Worm (Caenorhabditis elegans) whole organism, late embryonic: ENCODE results near the gene F55C12.19.

Experiments
- F13H6.1 ChIP-seq: sonication (generic microtip); optimal IDR thresholded peaks from 2 replicates; lab custom pipeline; 2016; ENCODE audit warnings: missing genetic modification characterization, missing compliant biosample characterization
- K02D7.2 ChIP-seq: sonication (generic microtip); optimal IDR thresholded peaks from 2 replicates; lab custom pipeline; 2017; ENCODE audit warnings: mild to moderate bottlenecking, missing genetic modification characterization, missing compliant biosample characterization
- K09A11.1 ChIP-seq: sonication (generic microtip); optimal IDR thresholded peaks from 2 replicates; lab custom pipeline; 2017; ENCODE audit warnings: antibody characterized with exemption, mild to moderate bottlenecking, missing genetic modification characterization, missing compliant biosample characterization; ENCODE audit not compliant: insufficient read depth
- T23F11.4 ChIP-seq: fragments of 200-800 bp; sonication (Bioruptor generic); optimal IDR thresholded peaks from 2 replicates; lab custom pipeline; 2018; ENCODE audit warnings: mild to moderate bottlenecking, missing genetic modification characterization, missing compliant biosample characterization
- Y22D7AL.16 ChIP-seq: sonication (generic microtip); optimal IDR thresholded peaks from 2 replicates; lab custom pipeline; 2016; ENCODE audit warnings: missing genetic modification characterization, missing compliant biosample characterization
- ama-1 ChIP-seq: fragments of 150-350 bp; optimal IDR thresholded peaks from 2 replicates; lab custom pipeline; 2014
- ceh-14 ChIP-seq: sonication (generic microtip); optimal IDR thresholded peaks from 2 replicates; lab custom pipeline; 2016; ENCODE audit warnings: missing genotype, missing genetic modification characterization, missing compliant biosample characterization
- ceh-18 ChIP-seq: sonication (generic microtip); optimal IDR thresholded peaks from 2 replicates; lab custom pipeline; 2016; ENCODE audit warnings: missing genetic modification characterization, missing compliant biosample characterization
- ceh-2 ChIP-seq: sonication (generic microtip); optimal IDR thresholded peaks from 2 replicates; lab custom pipeline; 2016; ENCODE audit warnings: missing genotype, missing genetic modification characterization, missing compliant biosample characterization
- ceh-22 ChIP-seq: sonication (generic microtip); optimal IDR thresholded peaks from 2 replicates; lab custom pipeline; 2017; ENCODE audit warnings: missing biosample characterization, missing genetic modification characterization
- ceh-24 ChIP-seq: sonication (generic microtip); optimal IDR thresholded peaks from 2 replicates; lab custom pipeline; 2016; ENCODE audit warnings: mild to moderate bottlenecking, missing genetic modification characterization, missing compliant biosample characterization
- ceh-31 ChIP-seq: sonication (generic microtip); optimal IDR thresholded peaks from 2 replicates; lab custom pipeline; 2016; ENCODE audit warnings: missing genetic modification characterization, missing compliant biosample characterization
- ceh-34 ChIP-seq: sonication (generic microtip); optimal IDR thresholded peaks from 2 replicates; lab custom pipeline; 2016; ENCODE audit warnings: mild to moderate bottlenecking, missing genetic modification characterization, missing compliant biosample characterization
- ceh-48 ChIP-seq: sonication (generic microtip); optimal IDR thresholded peaks from 2 replicates; lab custom pipeline; 2016; ENCODE audit warnings: missing genetic modification characterization, inconsistent platforms, missing compliant biosample characterization
- che-1 ChIP-seq: sonication (generic microtip); optimal IDR thresholded peaks from 2 replicates; lab custom pipeline; 2016; ENCODE audit warnings: mild to moderate bottlenecking, missing genetic modification characterization, missing compliant biosample characterization
- dmd-4 ChIP-seq: sonication (generic microtip); optimal IDR thresholded peaks from 2 replicates; lab custom pipeline; 2016; ENCODE audit warnings: borderline replicate concordance, missing genetic modification characterization, missing compliant biosample characterization
- elt-4 ChIP-seq: sonication (generic microtip); optimal IDR thresholded peaks from 2 replicates; lab custom pipeline; 2016; ENCODE audit warnings: missing genetic modification characterization, missing compliant biosample characterization
- ets-4 ChIP-seq: sonication (generic microtip); optimal IDR thresholded peaks from 2 replicates; lab custom pipeline; 2016; ENCODE audit warnings: missing genetic modification characterization, missing compliant biosample characterization
- fax-1 ChIP-seq: sonication (generic microtip); optimal IDR thresholded peaks from 2 replicates; lab custom pipeline; 2016; ENCODE audit warnings: missing genotype, missing genetic modification characterization, missing compliant biosample characterization
- fkh-6 ChIP-seq: sonication (generic microtip); optimal IDR thresholded peaks from 2 replicates; lab custom pipeline; 2016; ENCODE audit warnings: missing genetic modification characterization, missing compliant biosample characterization
- hlh-8 ChIP-seq: sonication (generic microtip); optimal IDR thresholded peaks from 2 replicates; lab custom pipeline; 2016; ENCODE audit warnings: missing genotype, missing genetic modification characterization, missing compliant biosample characterization
- nfya-1 ChIP-seq: sonication (generic microtip); optimal IDR thresholded peaks from 2 replicates; lab custom pipeline; 2017; ENCODE audit warnings: missing genetic modification characterization, mild to moderate bottlenecking, missing compliant biosample characterization, antibody characterized with exemption, moderate library complexity
- nhr-11 ChIP-seq: fragments of 150-350 bp; optimal IDR thresholded peaks from 2 replicates; lab custom pipeline; 2014; ENCODE audit warnings: missing biosample characterization, missing genetic modification characterization
- npax-4 ChIP-seq: sonication (generic microtip); optimal IDR thresholded peaks from 2 replicates; lab custom pipeline; 2016; ENCODE audit warnings: missing genetic modification characterization, missing compliant biosample characterization
- pag-3 ChIP-seq: sonication (generic microtip); optimal IDR thresholded peaks from 2 replicates; lab custom pipeline; 2016; ENCODE audit warnings: missing compliant biosample characterization, missing genetic modification characterization, borderline replicate concordance
- pat-9 ChIP-seq: fragments of 200-800 bp; sonication (Bioruptor generic); optimal IDR thresholded peaks from 2 replicates; lab custom pipeline; 2018; ENCODE audit warnings: mild to moderate bottlenecking, missing genetic modification characterization, moderate library complexity, missing compliant biosample characterization
- pax-1 ChIP-seq: fragments of 150-350 bp; optimal IDR thresholded peaks from 2 replicates; lab custom pipeline; 2014; ENCODE audit warnings: missing biosample characterization, missing genetic modification characterization
- pha-2 ChIP-seq: sonication (generic microtip); optimal IDR thresholded peaks from 2 replicates; lab custom pipeline; 2017; ENCODE audit warnings: mild to moderate bottlenecking, missing genetic modification characterization, missing compliant biosample characterization
- pqm-1 ChIP-seq: sonication (generic microtip); optimal IDR thresholded peaks from 2 replicates; lab custom pipeline; 2016; ENCODE audit warnings: missing genetic modification characterization, missing compliant biosample characterization
- ref-2 ChIP-seq: sonication (generic microtip); optimal IDR thresholded peaks from 2 replicates; lab custom pipeline; 2016; ENCODE audit warnings: missing genetic modification characterization, missing compliant biosample characterization
- rnt-1 ChIP-seq: sonication (generic microtip); optimal IDR thresholded peaks from 2 replicates; lab custom pipeline; 2016; ENCODE audit warnings: missing genetic modification characterization, missing compliant biosample characterization
- sox-4 ChIP-seq: sonication (generic microtip); optimal IDR thresholded peaks from 2 replicates; lab custom pipeline; 2017; ENCODE audit warnings: mild to moderate bottlenecking, missing genetic modification characterization, inconsistent platforms, missing compliant biosample characterization
- syd-9 ChIP-seq: sonication (generic microtip); optimal IDR thresholded peaks from 2 replicates; lab custom pipeline; 2016; ENCODE audit warnings: mild to moderate bottlenecking, missing genetic modification characterization, moderate library complexity, missing compliant biosample characterization
- tbx-2 ChIP-seq: sonication (generic microtip); optimal IDR thresholded peaks from 2 replicates; lab custom pipeline; 2016; ENCODE audit warnings: missing genetic modification characterization, missing compliant biosample characterization
- tbx-7 ChIP-seq: sonication (generic microtip); optimal IDR thresholded peaks from 2 replicates; lab custom pipeline; 2016; ENCODE audit warnings: missing genotype, missing genetic modification characterization, missing compliant biosample characterization
- unc-42 ChIP-seq: sonication (generic microtip); optimal IDR thresholded peaks from 2 replicates; lab custom pipeline; 2016; ENCODE audit warnings: missing genotype, missing genetic modification characterization, missing compliant biosample characterization
- unc-86 ChIP-seq: sonication (generic microtip); optimal IDR thresholded peaks from 2 replicates; lab custom pipeline; 2016; ENCODE audit warnings: missing genetic modification characterization, missing compliant biosample characterization
- zip-5 ChIP-seq: sonication (generic microtip); optimal IDR thresholded peaks from 2 replicates; lab custom pipeline; 2016; ENCODE audit warnings: missing genetic modification characterization, missing compliant biosample characterization
- ztf-16 ChIP-seq: sonication (generic microtip); optimal IDR thresholded peaks from 2 replicates; lab custom pipeline; 2017; ENCODE audit warnings: missing genetic modification characterization, missing compliant biosample characterization

F55C12.19 gene

ce11 chrII:5854122-5854521 lies 11.8 kb upstream of the F55C12.19 start, which contains the start of gene H41C03.1:
Gene H41C03.1 (plus strand): TSS chrII:5854422.
- TF ChIP-seq ceh-22 (tag; lab: Kevin White, UChicago) (no peak), ceh-14 (no peak), K02D7.2 (tag; lab: Kevin White, UChicago) (no peak), ceh-24 (tag; lab: Kevin White, UChicago) (no peak), npax-4 (no peak), sox-4 (no peak), syd-9 (tag; lab: Kevin White, UChicago) (no peak), elt-4 (no peak), hlh-8 (tag; lab: Kevin White, UChicago) (no peak), che-1 (tag; lab: Kevin White, UChicago) (no peak), T23F11.4 (GFP tag; lab: Kevin White, UChicago) (no peak), pag-3 (tag; lab: Kevin White, UChicago) (no peak), unc-86 (no peak), Y22D7AL.16 (tag; lab: Kevin White, UChicago) (no peak)

- TF ChIP-seq ama-1: no peak
Observed at ce11 chrII:5858322-5858721, 7.6 kb upstream of the F55C12.19 start, which contains the start of gene F55C12.4. Gene F55C12.4 (minus strand): TSS chrII:5858422.

- TF ChIP-seq unc-42 (tag; lab: Kevin White, UChicago): peak; percentile 5
- TF ChIP-seq ceh-31: peak; percentile 41
- TF ChIP-seq ama-1: no peak
- TF ChIP-seq, all 69 proteins: peak for 2
Observed at ce11 chrII:5860621-5861020, 5.3 kb upstream of the F55C12.19 start.

ce11 chrII:5863893-5864292 lies 2.0 kb upstream of the F55C12.19 start, which contains the start of gene tag-234:
Gene tag-234 (plus strand): TSS chrII:5864193.
- no peak for TF ChIP-seq pat-9 (tag; lab: Kevin White, UChicago)
- no peak for TF ChIP-seq ztf-16 (tag; lab: Kevin White, UChicago)
- TF ChIP-seq npax-4: no peak
- TF ChIP-seq nfya-1 (tag; lab: Kevin White, UChicago): no peak
- no peak for TF ChIP-seq zip-5 (tag; lab: Kevin White, UChicago)
- TF ChIP-seq syd-9 (tag; lab: Kevin White, UChicago): no peak
- TF ChIP-seq pha-2: no peak
- TF ChIP-seq ceh-18 (tag; lab: Kevin White, UChicago): no peak
- no peak for TF ChIP-seq ets-4
- no peak for TF ChIP-seq ref-2
- TF ChIP-seq tbx-2 (tag; lab: Kevin White, UChicago): no peak
- no peak for TF ChIP-seq pax-1 (tag; lab: Kevin White, UChicago)
- no peak for TF ChIP-seq pag-3 (tag; lab: Kevin White, UChicago)
- TF ChIP-seq ceh-24 (tag; lab: Kevin White, UChicago): no peak
- no peak for TF ChIP-seq ceh-34
- TF ChIP-seq pqm-1 (tag; lab: Kevin White, UChicago): no peak
- TF ChIP-seq tbx-7 (tag; lab: Kevin White, UChicago): no peak
- no peak for TF ChIP-seq nhr-11 (tag; lab: Kevin White, UChicago)
- TF ChIP-seq ama-1: no peak

ce11 chrII:5866920-5867319 lies 981 bp downstream of the F55C12.19 start:
- TF ChIP-seq ceh-18 (tag; lab: Kevin White, UChicago) (no peak), nfya-1 (tag; lab: Kevin White, UChicago) (peak; percentile 75)

ce11 chrII:5871508-5871907 lies 5.6 kb downstream of the F55C12.19 start:
- no peak for TF ChIP-seq pqm-1 (tag; lab: Kevin White, UChicago)
- TF ChIP-seq rnt-1: no peak
- TF ChIP-seq F13H6.1: no peak
- no peak for TF ChIP-seq fkh-6
- no peak for TF ChIP-seq dmd-4 (tag; lab: Kevin White, UChicago)
- TF ChIP-seq ceh-48 (tag; lab: Kevin White, UChicago): no peak
- TF ChIP-seq sox-4: peak; percentile 8
- TF ChIP-seq K09A11.1: no peak
- TF ChIP-seq ceh-22 (tag; lab: Kevin White, UChicago): no peak
- TF ChIP-seq ceh-14: no peak
- TF ChIP-seq tbx-7 (tag; lab: Kevin White, UChicago): no peak
- TF ChIP-seq fax-1 (tag; lab: Kevin White, UChicago): no peak
- TF ChIP-seq unc-42 (tag; lab: Kevin White, UChicago): peak; percentile 21
- TF ChIP-seq tbx-2 (tag; lab: Kevin White, UChicago): peak; percentile 6
- no peak for TF ChIP-seq ceh-2
- TF ChIP-seq pax-1 (tag; lab: Kevin White, UChicago): no peak
- TF ChIP-seq, all 69 proteins: peak for 3
